Worm (Caenorhabditis elegans) whole organism, late embryonic: ENCODE measurements around the gene vav-1.
"Not testable (repeated sequence)": the region's sequence is repeated elsewhere in the genome, so short reads cannot be mapped to it uniquely, and the experiment has no call there.

Source experiments
- ceh-24 ChIP-seq: sonication (generic microtip); optimal IDR thresholded peaks from 2 replicates; lab custom pipeline; 2016; ENCODE audit warnings: mild to moderate bottlenecking, missing genetic modification characterization, missing compliant biosample characterization
- dmd-4 ChIP-seq: sonication (generic microtip); optimal IDR thresholded peaks from 2 replicates; lab custom pipeline; 2016; ENCODE audit warnings: borderline replicate concordance, missing genetic modification characterization, missing compliant biosample characterization
- dve-1 ChIP-seq: sonication (generic microtip); optimal IDR thresholded peaks from 2 replicates; lab custom pipeline; 2017; ENCODE audit warnings: antibody characterized with exemption, mild to moderate bottlenecking, missing genetic modification characterization, missing compliant biosample characterization
- pag-3 ChIP-seq: sonication (generic microtip); optimal IDR thresholded peaks from 2 replicates; lab custom pipeline; 2016; ENCODE audit warnings: missing compliant biosample characterization, missing genetic modification characterization, borderline replicate concordance

ce11 chrX:9203468-9203867 lies 28.5 kb downstream of the vav-1 start, which contains the start of gene crb-3:
- TF ChIP-seq dve-1; ceh-24 (tag; lab: Kevin White, UChicago); dmd-4; pag-3: not testable (repeated sequence)
